Worm (Caenorhabditis elegans) whole organism, dauer: ENCODE results near the gene F55C12.19.

Source experiments
- unc-62 ChIP-seq: sonication (generic microtip); optimal IDR thresholded peaks from 2 replicates; lab custom pipeline; 2017; ENCODE audit warnings: missing biosample characterization, missing genetic modification reagents, missing genetic modification characterization

F55C12.19 gene

DNA sequence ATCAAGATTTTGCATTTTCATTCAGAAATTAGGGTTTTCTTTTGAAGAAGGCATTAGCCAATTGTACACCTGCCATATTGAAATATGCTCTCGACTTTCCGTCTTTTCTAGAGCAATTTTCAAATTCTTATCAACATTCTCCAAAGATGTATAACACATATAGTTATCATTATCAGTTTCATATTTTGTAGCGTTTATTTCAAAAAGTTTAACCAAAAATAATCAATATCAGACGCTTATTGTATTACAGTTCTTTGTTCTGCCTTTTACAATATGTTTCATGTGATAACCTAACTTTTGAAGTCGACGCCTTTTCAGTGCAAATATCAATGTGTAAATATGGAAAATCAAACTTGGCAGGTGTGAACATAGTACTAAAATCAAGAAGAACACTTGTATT lies 48.0 kb downstream of the F55C12.19 start:
- no peak for TF ChIP-seq unc-62
